Worm (Caenorhabditis elegans) whole organism, mixed stage, embryonic: Measurements from ENCODE around the gene bath-26.

Source experiments
- bed-3 ChIP-seq: fragments of 200-800 bp; sonication (Bioruptor generic); optimal IDR thresholded peaks from 3 replicates; lab custom pipeline; 2018; ENCODE audit warnings: mild to moderate bottlenecking, missing genetic modification characterization, moderate library complexity, missing compliant biosample characterization
- elt-1 ChIP-seq: sonication (generic microtip); optimal IDR thresholded peaks from 2 replicates; lab custom pipeline; 2017; ENCODE audit warnings: missing genetic modification characterization, mild to moderate bottlenecking, missing compliant biosample characterization, antibody characterized with exemption, moderate library complexity, borderline replicate concordance; ENCODE audit not compliant: insufficient read depth
- lin-13 ChIP-seq: fragments of 150-350 bp; optimal IDR thresholded peaks from 2 replicates; lab custom pipeline; 2014; ENCODE audit warnings: missing biosample characterization, missing genetic modification characterization
- lsy-2 ChIP-seq: fragments of 150-350 bp; optimal IDR thresholded peaks from 2 replicates; lab custom pipeline; 2014; ENCODE audit warnings: missing biosample characterization, missing genetic modification characterization
- mab-5 ChIP-seq: fragments of 150-350 bp; optimal IDR thresholded peaks from 2 replicates; lab custom pipeline; 2014; ENCODE audit warnings: missing biosample characterization, missing genetic modification characterization
- mep-1 ChIP-seq: fragments of 150-350 bp; optimal IDR thresholded peaks from 2 replicates; lab custom pipeline; 2017; ENCODE audit warnings: missing biosample characterization, missing genetic modification reagents, missing genetic modification characterization, inconsistent platforms
- nhr-12 ChIP-seq: fragments of 150-350 bp; optimal IDR thresholded peaks from 2 replicates; lab custom pipeline; 2014; ENCODE audit warnings: missing biosample characterization, missing genetic modification characterization
- nhr-237 ChIP-seq: fragments of 150-350 bp; optimal IDR thresholded peaks from 2 replicates; lab custom pipeline; 2014; ENCODE audit warnings: missing biosample characterization, missing genetic modification characterization
- pha-4 ChIP-seq: fragments of 150-350 bp; optimal IDR thresholded peaks from 2 replicates; lab custom pipeline; 2018; ENCODE audit warnings: missing biosample characterization, missing genetic modification reagents, missing genetic modification characterization
- snpc-4 ChIP-seq: fragments of 150-350 bp; optimal IDR thresholded peaks from 2 replicates; lab custom pipeline; 2014; ENCODE audit warnings: missing biosample characterization, missing genetic modification characterization

ce11 chrII:1608915-1609314 is 8.4 kb upstream of the bath-26 start:
- no peak for TF ChIP-seq nhr-12
- no peak for TF ChIP-seq lin-13 (tag; lab: Kevin White, UChicago)
- TF ChIP-seq bed-3 (GFP tag; lab: Kevin White, UChicago): no peak
- TF ChIP-seq pha-4 (tag; lab: Kevin White, UChicago): no peak
- no peak for TF ChIP-seq snpc-4 (tag; lab: Kevin White, UChicago)
- no peak for TF ChIP-seq lsy-2 (tag; lab: Kevin White, UChicago)
- no peak for TF ChIP-seq elt-1 (tag; lab: Kevin White, UChicago)
- no peak for TF ChIP-seq nhr-237 (tag; lab: Kevin White, UChicago)
- no peak for TF ChIP-seq mep-1 (tag; lab: Kevin White, UChicago)
- no peak for TF ChIP-seq mab-5 (tag; lab: Kevin White, UChicago)
